Fruit fly (Drosophila melanogaster): ENCODE data around the gene Taf12.
A peak's percentile ranks its signal among the peaks of the same experiment; 100 is the strongest.

The Taf12 gene

dm6 chr3R:11678016-11678415 lies 1.5 kb downstream of the Taf12 start, which contains the start of gene CG18476 (continued):
- TF ChIP-seq CkIIα-i1 (GFP tag; IDR thresholded peaks at IDR 0.05) = no peak
- TF ChIP-seq CoRest (tag; optimal IDR thresholded peaks at IDR 0.05) = peak; percentile 96
- peak; percentile 75 for TF ChIP-seq Doc2 (GFP tag; IDR thresholded peaks at IDR 0.05)
- TF ChIP-seq klu (GFP tag; IDR thresholded peaks at IDR 0.05) = peak; percentile 90
- peak; percentile 53 for TF ChIP-seq NC2α (GFP tag; optimal IDR thresholded peaks at IDR 0.05)
- no peak for TF ChIP-seq hth (optimal IDR thresholded peaks at IDR 0.05)
- peak; percentile 66 for TF ChIP-seq CG10543 (GFP tag; optimal IDR thresholded peaks at IDR 0.05)
- peak; percentile 4 for TF ChIP-seq luna (GFP tag; optimal IDR thresholded peaks at IDR 0.05)
- no peak for TF ChIP-seq bbx (GFP tag; IDR thresholded peaks at IDR 0.05; ENCODE audit: partially characterized antibody)
- TF ChIP-seq crp (GFP tag; optimal IDR thresholded peaks at IDR 0.05) = peak in 1 of 2 experiments; percentile 47
- TF ChIP-seq Mes4 (GFP tag; optimal IDR thresholded peaks at IDR 0.05) = peak; percentile 51
- TF ChIP-seq CG18619 (GFP tag; optimal IDR thresholded peaks at IDR 0.05) = peak; percentile 82
- peak; percentile 86 for TF ChIP-seq danr (GFP tag; IDR thresholded peaks at IDR 0.05)
- peak; percentile 90 for TF ChIP-seq CG11247 (GFP tag; IDR thresholded peaks at IDR 0.05)
- peak; percentile 95 for TF ChIP-seq CG10147 (GFP tag; optimal IDR thresholded peaks at IDR 0.05)
- no peak; the same call in 1 of the 2 replicates for TF ChIP-seq Dip2 (GFP tag; IDR thresholded peaks at IDR 0.05)
- TF ChIP-seq odd (GFP tag; optimal IDR thresholded peaks at IDR 0.05) = peak; percentile 74
- TF ChIP-seq hb (GFP tag; IDR thresholded peaks at IDR 0.05; ENCODE audit: partially characterized antibody) = no peak
- TF ChIP-seq toy (GFP tag; IDR thresholded peaks at IDR 0.05) = peak; percentile 87
- peak; percentile 91 for TF ChIP-seq H15 (GFP tag; IDR thresholded peaks at IDR 0.05)
- peak; percentile 67 for TF ChIP-seq Hand (GFP tag; optimal IDR thresholded peaks at IDR 0.05)
- TF ChIP-seq CG7987 (GFP tag; optimal IDR thresholded peaks at IDR 0.05) = peak; percentile 50
- TF ChIP-seq crc (GFP tag; optimal IDR thresholded peaks at IDR 0.05) = no peak
- peak; percentile 50 for TF ChIP-seq jumu (GFP tag; optimal IDR thresholded peaks at IDR 0.05)
- peak; percentile 88 for TF ChIP-seq Atf6 (GFP tag; IDR thresholded peaks at IDR 0.05)
- TF ChIP-seq cg (GFP tag; optimal IDR thresholded peaks at IDR 0.05) = no peak
- peak; percentile 81 for TF ChIP-seq Hmx (GFP tag; optimal IDR thresholded peaks at IDR 0.05)
- peak; percentile 94 for TF ChIP-seq zen (tag; optimal IDR thresholded peaks at IDR 0.05)
- no peak for TF ChIP-seq zen2 (GFP tag; IDR thresholded peaks at IDR 0.05; ENCODE audit: partially characterized antibody)
- TF ChIP-seq corto (GFP tag; optimal IDR thresholded peaks at IDR 0.05) = peak; percentile 57
- peak; percentile 81 for TF ChIP-seq Usf (GFP tag; optimal IDR thresholded peaks at IDR 0.05)
- TF ChIP-seq C15 (GFP tag; IDR thresholded peaks at IDR 0.05) = peak; percentile 81; the same call in 2 of the 3 replicates
- TF ChIP-seq Drgx (GFP tag; IDR thresholded peaks at IDR 0.05) = peak; percentile 95
- peak; percentile 88 for TF ChIP-seq NfI (GFP tag; optimal IDR thresholded peaks at IDR 0.05)
- TF ChIP-seq CG8924 (tag; optimal IDR thresholded peaks at IDR 0.05) = peak; percentile 93
- TF ChIP-seq CG3995 (GFP tag; optimal IDR thresholded peaks at IDR 0.05) = peak; percentile 98
- peak; percentile 68 for TF ChIP-seq zfh2 (GFP tag; optimal IDR thresholded peaks at IDR 0.05)
- no peak for TF ChIP-seq CG15479 (GFP tag; optimal IDR thresholded peaks at IDR 0.05)
- peak; percentile 69 for TF ChIP-seq CG11560 (tag; IDR thresholded peaks at IDR 0.05)
- TF ChIP-seq CG14441 (GFP tag; IDR thresholded peaks at IDR 0.05) = peak; percentile 95
- TF ChIP-seq CG30403 (GFP tag; optimal IDR thresholded peaks at IDR 0.05) = peak; percentile 95
- peak; percentile 28 for TF ChIP-seq CG10565 (GFP tag; optimal IDR thresholded peaks at IDR 0.05)
- peak; percentile 78 for TF ChIP-seq CG8290 (GFP tag; optimal IDR thresholded peaks at IDR 0.05)
- TF ChIP-seq CG8290 (tag; optimal IDR thresholded peaks at IDR 0.05) = peak in 1 of 2 experiments; percentile 63
- no peak for TF ChIP-seq da (GFP tag; optimal IDR thresholded peaks at IDR 0.05)
- TF ChIP-seq CG7928 (GFP tag; optimal IDR thresholded peaks at IDR 0.05) = peak; percentile 60
- TF ChIP-seq CG16863 (GFP tag; optimal IDR thresholded peaks at IDR 0.05) = peak; percentile 55
- TF ChIP-seq CTCF (GFP tag; optimal IDR thresholded peaks at IDR 0.05) = peak; percentile 34
- TF ChIP-seq stwl (tag; optimal IDR thresholded peaks at IDR 0.05) = peak; percentile 68
- TF ChIP-seq YL-1 (GFP tag; optimal IDR thresholded peaks at IDR 0.05) = peak; percentile 69
- TF ChIP-seq CG8478 (optimal IDR thresholded peaks at IDR 0.05) = no peak
- peak; percentile 93 for TF ChIP-seq tap (tag; optimal IDR thresholded peaks at IDR 0.05)
- peak; percentile 87 for TF ChIP-seq onecut (GFP tag; IDR thresholded peaks at IDR 0.05)

All from whole organism, embryonic.